Fruit fly (Drosophila melanogaster) whole organism, embryonic: ENCODE data around the gene CG3198.

ENCODE experiments used
- Adf1 ChIP-seq: fragments of 200-800 bp; sonication (Bioruptor generic); IDR thresholded peaks from 2 replicates; pipeline ENCODE4 v1.3.6; 2022; ENCODE audit warnings: missing biosample characterization, missing genetic modification characterization
- CG10209 ChIP-seq: fragments of 200-800 bp; sonication (Bioruptor generic); optimal IDR thresholded peaks from 3 replicates; lab custom pipeline; 2017; ENCODE audit warnings: missing biosample characterization, mild to moderate bottlenecking, missing genetic modification characterization, missing genetic modification reagents
- CG10321 ChIP-seq: fragments of 200-800 bp; sonication (Bioruptor generic); IDR thresholded peaks from 2 replicates; pipeline ENCODE4 v1.3.6; 2022; ENCODE audit warnings: missing biosample characterization, missing genetic modification characterization
- CG11398 ChIP-seq: fragments of 200-800 bp; sonication (Bioruptor generic); optimal IDR thresholded peaks from 2 replicates; lab custom pipeline; 2016; ENCODE audit warnings: missing biosample characterization, missing genetic modification characterization
- CG11504 ChIP-seq: fragments of 200-800 bp; sonication (Bioruptor generic); optimal IDR thresholded peaks from 3 replicates; lab custom pipeline; 2019; ENCODE audit warnings: missing biosample characterization, mild to moderate bottlenecking, missing genetic modification characterization, moderate library complexity
- CG12299 ChIP-seq: fragments of 200-800 bp; sonication (Bioruptor generic); optimal IDR thresholded peaks from 2 replicates; lab custom pipeline; 2018; ENCODE audit warnings: missing biosample characterization, mild to moderate bottlenecking, missing genetic modification characterization
- CG13123 ChIP-seq: fragments of 200-800 bp; sonication (Bioruptor generic); optimal IDR thresholded peaks from 2 replicates; lab custom pipeline; 2016; ENCODE audit warnings: missing biosample characterization, missing genetic modification characterization
- CG15011 ChIP-seq: fragments of 200-800 bp; sonication (Bioruptor generic); optimal IDR thresholded peaks from 3 replicates; lab custom pipeline; 2018; ENCODE audit warnings: missing biosample characterization, mild to moderate bottlenecking, missing genetic modification characterization
- CG15601 ChIP-seq: fragments of 200-800 bp; sonication (Bioruptor generic); optimal IDR thresholded peaks from 3 replicates; lab custom pipeline; 2019; ENCODE audit warnings: missing biosample characterization, mild to moderate bottlenecking, missing genetic modification characterization, moderate library complexity
- CG15696 ChIP-seq: fragments of 200-800 bp; sonication (Bioruptor generic); optimal IDR thresholded peaks from 2 replicates; lab custom pipeline; 2019; ENCODE audit warnings: missing biosample characterization, mild to moderate bottlenecking, missing genetic modification characterization, moderate library complexity
- CG17612 ChIP-seq: fragments of 200-800 bp; sonication (Bioruptor generic); IDR thresholded peaks from 2 replicates; pipeline ENCODE4 v1.3.6; 2022; ENCODE audit warnings: missing biosample characterization, missing genetic modification characterization
- CG2120 ChIP-seq: fragments of 200-800 bp; sonication (Bioruptor generic); optimal IDR thresholded peaks from 3 replicates; lab custom pipeline; 2016; ENCODE audit warnings: missing biosample characterization, missing genetic modification characterization
- CG2129 ChIP-seq: fragments of 200-800 bp; sonication (Bioruptor generic); IDR thresholded peaks from 2 replicates; pipeline ENCODE4 v1.3.6; 2022; ENCODE audit warnings: missing biosample characterization, missing genetic modification characterization; ENCODE audit not compliant: partially characterized antibody
- CG2199 ChIP-seq: fragments of 200-800 bp; sonication (Bioruptor generic); IDR thresholded peaks from 3 replicates; pipeline ENCODE4 v1.3.6; 2022; ENCODE audit warnings: missing biosample characterization, missing genetic modification characterization
- CG2678 ChIP-seq: fragments of 200-800 bp; sonication (Bioruptor generic); optimal IDR thresholded peaks from 3 replicates; lab custom pipeline; 2019; ENCODE audit warnings: missing biosample characterization, mild to moderate bottlenecking, missing genetic modification characterization, moderate library complexity
- CG2875 ChIP-seq: fragments of 200-800 bp; sonication (Bioruptor generic); optimal IDR thresholded peaks from 2 replicates; lab custom pipeline; 2017; ENCODE audit warnings: missing biosample characterization, mild to moderate bottlenecking, missing genetic modification characterization, missing genetic modification reagents
- CG34376 ChIP-seq: fragments of 200-800 bp; sonication (Bioruptor generic); optimal IDR thresholded peaks from 2 replicates; lab custom pipeline; 2018; ENCODE audit warnings: missing biosample characterization, mild to moderate bottlenecking, missing genetic modification characterization
- CG4707 ChIP-seq: fragments of 200-800 bp; sonication (Bioruptor generic); optimal IDR thresholded peaks from 2 replicates; lab custom pipeline; 2018; ENCODE audit warnings: missing biosample characterization, mild to moderate bottlenecking, missing genetic modification characterization, moderate library complexity
- CG6689 ChIP-seq: fragments of 200-800 bp; sonication (Bioruptor generic); IDR thresholded peaks from 2 replicates; pipeline ENCODE4 v1.3.6; 2022; ENCODE audit warnings: missing biosample characterization, missing genetic modification characterization
- CG6854 ChIP-seq: fragments of 200-800 bp; sonication (Bioruptor generic); optimal IDR thresholded peaks from 3 replicates; lab custom pipeline; 2017; ENCODE audit warnings: missing biosample characterization, mild to moderate bottlenecking, missing genetic modification characterization
- CG7928 ChIP-seq: fragments of 200-800 bp; sonication (Bioruptor generic); optimal IDR thresholded peaks from 2 replicates; lab custom pipeline; 2017; ENCODE audit warnings: missing biosample characterization, mild to moderate bottlenecking, missing genetic modification characterization
- CG8765 ChIP-seq: fragments of 200-800 bp; sonication (Bioruptor generic); IDR thresholded peaks from 2 replicates; pipeline ENCODE4 v1.3.6; 2022; ENCODE audit warnings: missing biosample characterization, missing genetic modification characterization
- CTCF ChIP-seq: fragments of 200-800 bp; sonication (Bioruptor generic); optimal IDR thresholded peaks from 2 replicates; lab custom pipeline; 2017; ENCODE audit warnings: missing biosample characterization, mild to moderate bottlenecking, missing genetic modification characterization, moderate library complexity
- Camta ChIP-seq: fragments of 200-800 bp; sonication (Bioruptor generic); optimal IDR thresholded peaks from 2 replicates; lab custom pipeline; 2016; ENCODE audit warnings: missing biosample characterization, missing genetic modification characterization
- Dll ChIP-seq: fragments of 200-800 bp; sonication (Bioruptor generic); IDR thresholded peaks from 4 replicates; pipeline ENCODE4 v1.3.6; 2022; ENCODE audit warnings: missing biosample characterization, missing genetic modification characterization; ENCODE audit not compliant: partially characterized antibody
- ERR ChIP-seq: fragments of 200-800 bp; sonication (Bioruptor generic); optimal IDR thresholded peaks from 2 replicates; lab custom pipeline; 2016; ENCODE audit warnings: missing biosample characterization, missing genetic modification characterization
- Eip74EF ChIP-seq, 2 experiments: fragments of 200-800 bp in 1 of 2; fragments of >200 bp in 1 of 2; sonication (Bioruptor generic) in 1 of 2; optimal IDR thresholded peaks; 2 replicates each; lab custom pipeline; 2017 to 2019; ENCODE audit warnings: missing biosample characterization in 2 of 2, missing genetic modification characterization in 2 of 2, mild to moderate bottlenecking in 1 of 2, moderate library complexity in 1 of 2
- Fer3 ChIP-seq: fragments of 200-800 bp; sonication (Bioruptor generic); optimal IDR thresholded peaks from 2 replicates; lab custom pipeline; 2018; ENCODE audit warnings: missing biosample characterization, mild to moderate bottlenecking, missing genetic modification characterization, moderate library complexity
- H2.0 ChIP-seq: fragments of 200-800 bp; sonication (Bioruptor generic); IDR thresholded peaks from 2 replicates; pipeline ENCODE4 v1.3.6; 2022; ENCODE audit warnings: missing biosample characterization, missing genetic modification characterization
- Hr78 ChIP-seq, 2 experiments: fragments of 200-800 bp in 1 of 2; fragments of >200 bp in 1 of 2; sonication (Bioruptor generic) in 1 of 2; optimal IDR thresholded peaks; 2 replicates each; lab custom pipeline; 2017 to 2019; ENCODE audit warnings: missing biosample characterization in 2 of 2, missing genetic modification characterization in 2 of 2, mild to moderate bottlenecking in 1 of 2, moderate library complexity in 1 of 2
- Hsf ChIP-seq: fragments of 200-800 bp; sonication (Bioruptor generic); optimal IDR thresholded peaks from 3 replicates; lab custom pipeline; 2016; ENCODE audit warnings: missing biosample characterization, missing genetic modification characterization
- Med ChIP-seq: fragments of 200-800 bp; sonication (Bioruptor generic); peaks from one replicate; lab custom pipeline; 2016; ENCODE audit warnings: missing biosample characterization, missing genetic modification characterization, mild to moderate bottlenecking, inconsistent platforms, moderate library complexity
- NFAT ChIP-seq: fragments of 200-800 bp; sonication (Bioruptor generic); IDR thresholded peaks from 2 replicates; pipeline ENCODE4 v1.3.6; 2022; ENCODE audit warnings: missing biosample characterization, missing genetic modification characterization
- Opbp ChIP-seq: fragments of 200-800 bp; sonication (Bioruptor generic); IDR thresholded peaks from 3 replicates; pipeline ENCODE4 v1.3.6; 2022; ENCODE audit warnings: missing biosample characterization, missing genetic modification characterization; ENCODE audit not compliant: partially characterized antibody
- cato ChIP-seq: fragments of 200-800 bp; sonication (Bioruptor generic); optimal IDR thresholded peaks from 2 replicates; lab custom pipeline; 2016; ENCODE audit warnings: missing biosample characterization, missing genetic modification characterization, borderline replicate concordance
- dmrt99B ChIP-seq: fragments of 200-800 bp; sonication (Bioruptor generic); optimal IDR thresholded peaks from 2 replicates; lab custom pipeline; 2018; ENCODE audit warnings: missing biosample characterization, mild to moderate bottlenecking, missing genetic modification characterization, moderate library complexity
- gro ChIP-seq: fragments of 200-800 bp; sonication (Bioruptor generic); optimal IDR thresholded peaks from 2 replicates; lab custom pipeline; 2016; ENCODE audit warnings: missing biosample characterization, missing genetic modification characterization
- ind ChIP-seq: fragments of 200-800 bp; sonication (Bioruptor generic); optimal IDR thresholded peaks from 3 replicates; lab custom pipeline; 2016; ENCODE audit warnings: missing biosample characterization, missing genetic modification characterization
- kay ChIP-seq: fragments of 200-800 bp; sonication (Bioruptor generic); optimal IDR thresholded peaks from 2 replicates; lab custom pipeline; 2016; ENCODE audit warnings: missing biosample characterization, missing genetic modification characterization
- lov ChIP-seq, 2 experiments: fragments of 200-800 bp in 1 of 2; fragments of >200 bp in 1 of 2; sonication (Bioruptor generic) in 1 of 2; IDR thresholded peaks in 1 of 2; optimal IDR thresholded peaks in 1 of 2; 2 replicates in 1 of 2; 3 replicates in 1 of 2; pipeline versions ENCODE4 v1.3.6 to Lab custom; 2017 to 2022; ENCODE audit warnings: missing biosample characterization in 1 of 2, missing genetic modification characterization in 1 of 2
- maf-S ChIP-seq: fragments of 200-800 bp; sonication (Bioruptor generic); optimal IDR thresholded peaks from 2 replicates; lab custom pipeline; 2016; ENCODE audit warnings: missing biosample characterization, missing genetic modification characterization
- pfk ChIP-seq: fragments of 200-800 bp; sonication (Bioruptor generic); optimal IDR thresholded peaks from 2 replicates; lab custom pipeline; 2018; ENCODE audit warnings: missing biosample characterization, mild to moderate bottlenecking, missing genetic modification characterization, moderate library complexity
- sd ChIP-seq: fragments of 200-800 bp; sonication (Bioruptor generic); optimal IDR thresholded peaks from 3 replicates; lab custom pipeline; 2018; ENCODE audit warnings: missing biosample characterization, mild to moderate bottlenecking, missing genetic modification characterization, moderate library complexity
- sna ChIP-seq: fragments of 200-800 bp; sonication (Bioruptor generic); IDR thresholded peaks from 2 replicates; pipeline ENCODE4 v1.3.6; 2022; ENCODE audit warnings: missing biosample characterization, missing genetic modification characterization; ENCODE audit not compliant: partially characterized antibody
- tgo ChIP-seq: fragments of 200-800 bp; sonication (Bioruptor generic); IDR thresholded peaks from 3 replicates; pipeline ENCODE4 v1.3.6; 2022; ENCODE audit warnings: missing biosample characterization, missing genetic modification characterization
- wor ChIP-seq: fragments of 200-800 bp; sonication (Bioruptor generic); IDR thresholded peaks from 2 replicates; pipeline ENCODE4 v1.3.6; 2022; ENCODE audit warnings: missing biosample characterization, missing genetic modification characterization
- zen2 ChIP-seq: fragments of 200-800 bp; sonication (Bioruptor generic); IDR thresholded peaks from 3 replicates; pipeline ENCODE4 v1.3.6; 2022; ENCODE audit warnings: missing biosample characterization, missing genetic modification characterization; ENCODE audit not compliant: partially characterized antibody
- zfh1 ChIP-seq: fragments of 200-800 bp; sonication (Bioruptor generic); IDR thresholded peaks from 3 replicates; pipeline ENCODE4 v1.3.6; 2022; ENCODE audit warnings: missing biosample characterization, missing genetic modification characterization

CG3198 gene

dm6 chrX:6683635-6684499 is 10.1 kb upstream of the CG3198 start, which contains the start of gene Pink1 (continued):
- TF ChIP-seq zfh1 (no peak), CG2199 (GFP tag; lab: Robert Waterston, UW) (no peak), Hr78 (GFP tag; optimal IDR thresholded peaks at IDR 0.05; lab: Kevin White, UChicago) (no peak), Med (peak; percentile 59), CG11398 (GFP tag; lab: Kevin White, UChicago) (no peak), dmrt99B (no peak), CG10209 (GFP tag; lab: Kevin White, UChicago) (no peak), Camta (GFP tag; lab: Kevin White, UChicago) (no peak), CTCF (GFP tag; lab: Kevin White, UChicago) (peak; percentile 57), Hsf (GFP tag; lab: Kevin White, UChicago) (no peak), CG12299 (tag; lab: Kevin White, UChicago) (no peak), pfk (GFP tag; lab: Kevin White, UChicago) (peak; percentile 96), sna (GFP tag; lab: Robert Waterston, UW) (0 out of 2 replicates have a peak, but pooled peaks have one; percentile 34), CG15696 (tag; lab: Kevin White, UChicago) (no peak), CG10321 (GFP tag; lab: Robert Waterston, UW) (no peak), ind (GFP tag; lab: Kevin White, UChicago) (no peak), CG17612 (GFP tag; lab: Robert Waterston, UW) (no peak), gro (GFP tag; lab: Kevin White, UChicago) (no peak), CG15011 (GFP tag; lab: Kevin White, UChicago) (no peak), CG4707 (no peak), CG11504 (tag; lab: Kevin White, UChicago) (no peak), CG34376 (GFP tag; lab: Kevin White, UChicago) (peak; percentile 30), CG8765 (GFP tag; lab: Robert Waterston, UW) (no peak), CG13123 (GFP tag; lab: Kevin White, UChicago) (no peak), CG7928 (GFP tag; lab: Kevin White, UChicago) (no peak), sd (no peak), ERR (GFP tag; lab: Kevin White, UChicago) (no peak), tgo (GFP tag; lab: Robert Waterston, UW) (no peak), kay (GFP tag; lab: Kevin White, UChicago) (no peak), Fer3 (no peak), cato (GFP tag; lab: Kevin White, UChicago) (no peak), CG6854 (no peak), wor (no peak), CG2678 (no peak), Opbp (GFP tag; lab: Robert Waterston, UW) (peak; percentile 47; the same call in 1 of the 3 replicates), Eip74EF (GFP tag; optimal IDR thresholded peaks at IDR 0.05; lab: Kevin White, UChicago) (no peak), Dll (GFP tag; lab: Robert Waterston, UW) (0 out of 4 replicates have a peak, but pooled peaks have one; percentile 50), H2.0 (GFP tag; lab: Robert Waterston, UW) (no peak), Adf1 (0 out of 2 replicates have a peak, but pooled peaks have one; percentile 9), CG2129 (GFP tag; lab: Robert Waterston, UW) (no peak), CG6689 (no peak), CG2875 (GFP tag; lab: Kevin White, UChicago) (no peak), zen2 (GFP tag; lab: Robert Waterston, UW) (no peak), maf-S (GFP tag; lab: Kevin White, UChicago) (no peak), CG15601 (tag; lab: Kevin White, UChicago) (no peak), CG2120 (GFP tag; lab: Kevin White, UChicago) (no peak), lov (optimal IDR thresholded peaks at IDR 0.05; lab: Kevin White, UChicago) (no peak), lov (GFP tag; IDR thresholded peaks at IDR 0.05; lab: Robert Waterston, UW) (no peak), NFAT (GFP tag; lab: Robert Waterston, UW) (no peak)
